Worm (Caenorhabditis elegans) whole organism, L4 larva: Measurements from ENCODE around the gene dhcr-24.

Experiments used
- D1046.2 ChIP-seq: fragments of 200-800 bp; sonication (Bioruptor generic); IDR thresholded peaks from 2 replicates; pipeline ENCODE4 v1.3.6; 2022; ENCODE audit warnings: missing genetic modification characterization, missing compliant biosample characterization
- F10B5.3 ChIP-seq: sonication (generic microtip); optimal IDR thresholded peaks from 2 replicates; lab custom pipeline; 2016; ENCODE audit warnings: mild to moderate bottlenecking, missing genetic modification characterization, missing compliant biosample characterization
- F49E8.2 ChIP-seq: sonication (generic microtip); optimal IDR thresholded peaks from 2 replicates; lab custom pipeline; 2016; ENCODE audit warnings: missing compliant biosample characterization, mild to moderate bottlenecking, missing genetic modification characterization, borderline replicate concordance
- T20F7.1 ChIP-seq: fragments of 200-800 bp; sonication (Bioruptor generic); optimal IDR thresholded peaks from 2 replicates; lab custom pipeline; 2018; ENCODE audit warnings: mild to moderate bottlenecking, missing genetic modification characterization, missing compliant biosample characterization
- Y5F2A.4 ChIP-seq: fragments of 200-800 bp; sonication (Bioruptor generic); optimal IDR thresholded peaks from 2 replicates; lab custom pipeline; 2018; ENCODE audit warnings: mild to moderate bottlenecking, missing genetic modification characterization, missing compliant biosample characterization
- Y75B8A.6 ChIP-seq: fragments of 200-800 bp; sonication (Bioruptor generic); IDR thresholded peaks from 2 replicates; pipeline ENCODE4 v1.3.6; 2022; ENCODE audit warnings: missing genetic modification reagents, missing genetic modification characterization, missing compliant biosample characterization
- aha-1 ChIP-seq: fragments of 150-350 bp; peaks from one replicate; lab custom pipeline; 2014; ENCODE audit warnings: missing biosample characterization, missing genetic modification characterization
- arid-1 ChIP-seq: fragments of 200-800 bp; sonication (Bioruptor generic); conservative IDR thresholded peaks from 2 replicates; pipeline ENCODE4 v1.3.6; 2022; ENCODE audit warnings: missing genetic modification reagents, missing genetic modification characterization, missing compliant biosample characterization
- ceh-28 ChIP-seq: fragments of 150-350 bp; optimal IDR thresholded peaks from 2 replicates; lab custom pipeline; 2014; ENCODE audit warnings: missing biosample characterization, missing genetic modification reagents, missing genetic modification characterization
- ceh-32 ChIP-seq: sonication (generic microtip); optimal IDR thresholded peaks from 2 replicates; lab custom pipeline; 2016; ENCODE audit warnings: mild to moderate bottlenecking, missing genetic modification characterization, missing compliant biosample characterization; ENCODE audit not compliant: poor library complexity
- ceh-44 ChIP-seq: fragments of 200-800 bp; sonication (Bioruptor generic); IDR thresholded peaks from 2 replicates; pipeline ENCODE4 v1.3.6; 2022; ENCODE audit warnings: missing genetic modification reagents, missing genetic modification characterization, missing compliant biosample characterization
- ceh-82 ChIP-seq: sonication (generic microtip); optimal IDR thresholded peaks from 2 replicates; lab custom pipeline; 2017; ENCODE audit warnings: missing biosample characterization, missing genetic modification characterization
- daf-12 ChIP-seq: fragments of 150-350 bp; optimal IDR thresholded peaks from 2 replicates; lab custom pipeline; 2014; ENCODE audit warnings: missing biosample characterization, missing genetic modification reagents, missing genetic modification characterization
- daf-16 ChIP-seq, 3 experiments: sonication (generic microtip); optimal IDR thresholded peaks; 2 replicates each; lab custom pipeline; 2016 to 2017; ENCODE audit warnings: missing genetic modification characterization in 3 of 3, missing genetic modification reagents in 3 of 3, mild to moderate bottlenecking in 2 of 3, missing compliant biosample characterization in 2 of 3, missing biosample characterization in 1 of 3, moderate library complexity in 1 of 3
- dmd-8 ChIP-seq: fragments of 200-800 bp; sonication (Bioruptor generic); IDR thresholded peaks from 2 replicates; pipeline ENCODE4 v1.3.6; 2022; ENCODE audit warnings: missing genetic modification characterization, missing compliant biosample characterization
- dpl-1 ChIP-seq: fragments of 150-350 bp; optimal IDR thresholded peaks from 2 replicates; lab custom pipeline; 2014; ENCODE audit warnings: missing biosample characterization, missing genetic modification reagents, missing genetic modification characterization
- duxl-1 ChIP-seq: sonication (generic microtip); optimal IDR thresholded peaks from 2 replicates; lab custom pipeline; 2016; ENCODE audit warnings: mild to moderate bottlenecking, missing genetic modification characterization, moderate library complexity, missing compliant biosample characterization; ENCODE audit not compliant: poor library complexity
- dve-1 ChIP-seq: sonication (generic microtip); optimal IDR thresholded peaks from 2 replicates; lab custom pipeline; 2017; ENCODE audit warnings: antibody characterized with exemption, mild to moderate bottlenecking, missing genetic modification characterization, missing compliant biosample characterization; ENCODE audit not compliant: insufficient read depth
- egl-27 ChIP-seq: sonication (generic microtip); optimal IDR thresholded peaks from 3 replicates; lab custom pipeline; 2017; ENCODE audit warnings: missing biosample characterization, missing genetic modification reagents, missing genetic modification characterization
- fkh-10 ChIP-seq: fragments of 150-350 bp; optimal IDR thresholded peaks from 2 replicates; lab custom pipeline; 2014; ENCODE audit warnings: missing biosample characterization, missing genetic modification reagents, missing genetic modification characterization
- fos-1 ChIP-seq: fragments of 150-350 bp; optimal IDR thresholded peaks from 2 replicates; lab custom pipeline; 2014; ENCODE audit warnings: missing biosample characterization, missing genetic modification characterization
- gei-8 ChIP-seq: fragments of 200-800 bp; sonication (Bioruptor generic); optimal IDR thresholded peaks from 2 replicates; lab custom pipeline; 2018; ENCODE audit warnings: mild to moderate bottlenecking, missing genetic modification characterization, missing compliant biosample characterization
- hlh-30 ChIP-seq: sonication (generic microtip); optimal IDR thresholded peaks from 2 replicates; lab custom pipeline; 2017; ENCODE audit warnings: antibody characterized with exemption, mild to moderate bottlenecking, missing genetic modification characterization, missing compliant biosample characterization; ENCODE audit not compliant: insufficient read depth
- hmg-1.1 ChIP-seq: fragments of 200-800 bp; sonication (Bioruptor generic); IDR thresholded peaks from 2 replicates; pipeline ENCODE4 v1.3.6; 2022; ENCODE audit warnings: missing genetic modification reagents, missing genetic modification characterization, missing compliant biosample characterization
- lin-15B ChIP-seq: fragments of 150-350 bp; sonication (generic microtip); optimal IDR thresholded peaks from 3 replicates; lab custom pipeline; 2014; ENCODE audit warnings: missing biosample characterization, missing genetic modification characterization
- lin-29 ChIP-seq: fragments of 200-800 bp; sonication (Bioruptor generic); IDR thresholded peaks from 2 replicates; pipeline ENCODE4 v1.3.6; 2022; ENCODE audit warnings: missing genetic modification reagents, missing genetic modification characterization, missing compliant biosample characterization
- lin-38 ChIP-seq: fragments of 200-800 bp; sonication (Bioruptor generic); IDR thresholded peaks from 2 replicates; pipeline ENCODE4 v1.3.6; 2022; ENCODE audit warnings: missing genetic modification reagents, missing genetic modification characterization, missing compliant biosample characterization
- lin-39 ChIP-seq: fragments of 150-350 bp; optimal IDR thresholded peaks from 2 replicates; lab custom pipeline; 2014; ENCODE audit warnings: missing biosample characterization, missing genetic modification reagents, missing genetic modification characterization
- lir-3 ChIP-seq: sonication (generic microtip); optimal IDR thresholded peaks from 2 replicates; lab custom pipeline; 2016; ENCODE audit warnings: mild to moderate bottlenecking, missing genetic modification characterization, missing compliant biosample characterization
- madf-5 ChIP-seq, 2 experiments: fragments of 200-800 bp; sonication (Bioruptor generic); IDR thresholded peaks; 2 replicates each; pipeline ENCODE4 v1.3.6; 2022; ENCODE audit warnings: missing compliant biosample characterization in 2 of 2, missing genetic modification characterization in 2 of 2
- mdt-29 ChIP-seq: fragments of 200-800 bp; sonication (Bioruptor generic); IDR thresholded peaks from 2 replicates; pipeline ENCODE4 v1.3.6; 2022; ENCODE audit warnings: missing genetic modification reagents, missing genetic modification characterization, missing compliant biosample characterization
- mep-1 ChIP-seq: fragments of 150-350 bp; sonication (generic microtip); optimal IDR thresholded peaks from 3 replicates; lab custom pipeline; 2014; ENCODE audit warnings: missing biosample characterization, missing genetic modification characterization
- mes-2 ChIP-seq: sonication (generic microtip); optimal IDR thresholded peaks from 2 replicates; lab custom pipeline; 2016; ENCODE audit warnings: missing genotype, mild to moderate bottlenecking, missing genetic modification characterization, missing compliant biosample characterization; ENCODE audit not compliant: poor library complexity, severe bottlenecking
- nhr-102 ChIP-seq: sonication (generic microtip); optimal IDR thresholded peaks from 2 replicates; lab custom pipeline; 2016; ENCODE audit warnings: mild to moderate bottlenecking, missing genetic modification characterization, moderate library complexity, missing compliant biosample characterization
- nhr-237 ChIP-seq: sonication (generic microtip); optimal IDR thresholded peaks from 2 replicates; lab custom pipeline; 2017; ENCODE audit warnings: missing biosample characterization, missing genetic modification characterization
- nhr-25 ChIP-seq: sonication (generic microtip); optimal IDR thresholded peaks from 2 replicates; lab custom pipeline; 2017; ENCODE audit warnings: missing genetic modification characterization, mild to moderate bottlenecking, missing compliant biosample characterization, antibody characterized with exemption, moderate library complexity, borderline replicate concordance; ENCODE audit not compliant: insufficient read depth
- nhr-76 ChIP-seq: fragments of 150-350 bp; optimal IDR thresholded peaks from 2 replicates; lab custom pipeline; 2014; ENCODE audit warnings: missing biosample characterization, missing genetic modification characterization
- nhr-77 ChIP-seq: fragments of 150-350 bp; optimal IDR thresholded peaks from 2 replicates; lab custom pipeline; 2014; ENCODE audit warnings: missing biosample characterization, missing genetic modification characterization
- pqm-1 ChIP-seq: sonication (generic microtip); optimal IDR thresholded peaks from 2 replicates; lab custom pipeline; 2017; ENCODE audit warnings: missing biosample characterization, missing genetic modification characterization
- rbr-2 ChIP-seq: sonication (generic microtip); optimal IDR thresholded peaks from 2 replicates; lab custom pipeline; 2016; ENCODE audit warnings: missing genotype, missing genetic modification characterization, missing compliant biosample characterization
- set-16 ChIP-seq: fragments of 200-800 bp; sonication (Bioruptor generic); IDR thresholded peaks from 2 replicates; pipeline ENCODE4 v1.3.6; 2022; ENCODE audit warnings: missing genetic modification reagents, missing genetic modification characterization, missing compliant biosample characterization
- skn-1 ChIP-seq: fragments of 150-350 bp; optimal IDR thresholded peaks from 2 replicates; lab custom pipeline; 2014; ENCODE audit warnings: missing biosample characterization, missing genetic modification characterization
- tag-97 ChIP-seq: fragments of 200-800 bp; sonication (Bioruptor generic); IDR thresholded peaks from 2 replicates; pipeline ENCODE4 v1.3.6; 2022; ENCODE audit warnings: missing genetic modification characterization, missing compliant biosample characterization
- unc-130 ChIP-seq: sonication (generic microtip); optimal IDR thresholded peaks from 2 replicates; lab custom pipeline; 2016; ENCODE audit warnings: missing genetic modification reagents, missing genetic modification characterization, missing compliant biosample characterization
- vab-7 ChIP-seq: fragments of 200-800 bp; sonication (Bioruptor generic); IDR thresholded peaks from 2 replicates; pipeline ENCODE4 v1.3.6; 2022; ENCODE audit warnings: missing genetic modification reagents, missing genetic modification characterization, missing compliant biosample characterization
- zag-1 ChIP-seq: fragments of 150-350 bp; optimal IDR thresholded peaks from 2 replicates; lab custom pipeline; 2014; ENCODE audit warnings: missing biosample characterization, missing genetic modification characterization
- zfp-3 ChIP-seq: fragments of 200-800 bp; sonication (Bioruptor generic); conservative IDR thresholded peaks from 2 replicates; pipeline ENCODE4 v1.3.6; 2022; ENCODE audit warnings: missing genetic modification reagents, missing genetic modification characterization, missing compliant biosample characterization
- ztf-7 ChIP-seq: fragments of 150-350 bp; optimal IDR thresholded peaks from 2 replicates; lab custom pipeline; 2014; ENCODE audit warnings: missing biosample characterization, missing genetic modification characterization

dhcr-24 gene

DNA sequence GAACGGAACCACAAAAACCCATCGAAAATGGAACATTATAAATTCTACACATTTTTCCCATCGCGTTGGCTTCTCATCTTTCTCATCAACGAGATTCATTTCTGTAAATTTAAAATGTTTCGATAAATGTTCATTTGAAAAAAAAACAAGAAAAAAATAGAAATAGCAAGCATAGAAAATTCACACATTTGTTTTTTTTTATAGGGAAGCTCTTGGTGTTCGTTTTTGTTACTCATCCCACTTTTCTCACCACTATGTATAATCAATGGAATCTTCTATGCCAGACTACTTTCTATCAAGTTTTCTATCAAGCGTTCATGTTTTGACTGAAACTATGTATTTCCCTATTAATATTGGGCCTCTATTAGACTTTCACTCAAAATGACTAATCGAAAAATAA, at the start of gene dhcr-24:
TSS of gene dhcr-24 (minus strand) at position 101 of the 400 bp plus-strand sequence.
- no peak for TF ChIP-seq ceh-28 (tag; lab: Kevin White, UChicago)
- no peak for TF ChIP-seq rbr-2 (tag; lab: Kevin White, UChicago)
- TF ChIP-seq lir-3 (tag; lab: Kevin White, UChicago) = no peak
- no peak for TF ChIP-seq zfp-3 (GFP tag; lab: Robert Waterston, UW)
- no peak for TF ChIP-seq F49E8.2
- no peak for TF ChIP-seq nhr-76 (tag; lab: Kevin White, UChicago)
- TF ChIP-seq D1046.2 (GFP tag; lab: Robert Waterston, UW) = no peak
- no peak for TF ChIP-seq lin-15B
- TF ChIP-seq egl-27 (tag; lab: Kevin White, UChicago) = no peak
- no peak for TF ChIP-seq lin-39 (tag; lab: Kevin White, UChicago)
- TF ChIP-seq daf-12 (tag; lab: Kevin White, UChicago) = no peak
- TF ChIP-seq F10B5.3 (tag; lab: Kevin White, UChicago) = no peak
- no peak for TF ChIP-seq mes-2 (tag; lab: Kevin White, UChicago)
- no peak for TF ChIP-seq lin-38 (GFP tag; lab: Robert Waterston, UW)
- no peak for TF ChIP-seq nhr-25 (tag; lab: Kevin White, UChicago)
- TF ChIP-seq zag-1 (tag; lab: Kevin White, UChicago) = no peak
- no peak for TF ChIP-seq ztf-7
- TF ChIP-seq madf-5 (GFP tag; IDR thresholded peaks at IDR 0.05; lab: Robert Waterston, UW) = no peak
- TF ChIP-seq fos-1 (tag; lab: Kevin White, UChicago) = no peak
- no peak for TF ChIP-seq nhr-237 (tag; lab: Kevin White, UChicago)

DNA sequence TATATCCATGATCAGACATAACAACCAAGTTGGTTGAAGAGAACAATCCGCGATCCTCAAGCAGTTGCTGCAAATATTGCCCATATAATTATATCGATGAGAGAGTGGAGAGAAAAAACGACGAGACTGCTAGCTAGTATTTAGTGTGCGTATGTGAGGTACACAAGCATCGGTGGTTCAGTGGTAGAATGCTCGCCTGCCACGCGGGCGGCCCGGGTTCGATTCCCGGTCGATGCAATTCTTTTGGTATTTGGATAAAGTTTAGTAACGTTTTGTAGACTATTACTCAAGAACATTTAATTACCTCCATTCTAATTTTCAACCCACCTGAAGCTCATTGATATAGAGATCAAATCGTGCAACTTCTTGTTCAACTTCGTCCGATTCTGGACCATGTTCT, 49.1 kb upstream of the dhcr-24 start:
- TF ChIP-seq hlh-30 (peak; percentile 71), nhr-102 (no peak), D1046.2 (GFP tag; lab: Robert Waterston, UW) (peak; percentile 74; the same call in 1 of the 2 replicates), tag-97 (no peak), unc-130 (GFP tag; lab: Kevin White, UChicago) (peak; percentile 67), mep-1 (tag; lab: Kevin White, UChicago) (peak; percentile 85), ztf-7 (peak; percentile 49), nhr-77 (tag; lab: Kevin White, UChicago) (peak; percentile 27), dmd-8 (GFP tag; lab: Robert Waterston, UW) (peak; percentile 96), mdt-29 (peak; percentile 64; the same call in 1 of the 2 replicates), daf-16 (GFP tag; optimal IDR thresholded peaks at IDR 0.05; lab: Kevin White, UChicago) (peak; percentile 73 to 84), daf-16 (tag; optimal IDR thresholded peaks at IDR 0.05; lab: Kevin White, UChicago) (no peak), lin-38 (GFP tag; lab: Robert Waterston, UW) (peak; percentile 82), dve-1 (tag; lab: Kevin White, UChicago) (no peak), hmg-1.1 (GFP tag; lab: Robert Waterston, UW) (peak; percentile 96), Y5F2A.4 (GFP tag; lab: Kevin White, UChicago) (peak; percentile 65), vab-7 (GFP tag; lab: Robert Waterston, UW) (peak; percentile 89), T20F7.1 (GFP tag; lab: Kevin White, UChicago) (peak; percentile 58), madf-5 (GFP tag; IDR thresholded peaks at IDR 0.05; lab: Robert Waterston, UW) (peak; percentile 73 to 89; a peak in 3 of 4 replicates), pqm-1 (tag; lab: Kevin White, UChicago) (no peak), fkh-10 (no peak), mes-2 (tag; lab: Kevin White, UChicago) (peak; percentile 88), aha-1 (tag; lab: Kevin White, UChicago) (peak; percentile 94), ceh-44 (GFP tag; lab: Robert Waterston, UW) (peak; percentile 76), skn-1 (tag; lab: Kevin White, UChicago) (no peak), Y75B8A.6 (GFP tag; lab: Robert Waterston, UW) (peak; percentile 87), duxl-1 (peak; percentile 77), gei-8 (peak; percentile 79), arid-1 (GFP tag; lab: Robert Waterston, UW) (peak; percentile 91), lin-29 (GFP tag; lab: Robert Waterston, UW) (peak; percentile 72), set-16 (GFP tag; lab: Robert Waterston, UW) (peak; percentile 32; the same call in 1 of the 2 replicates), ceh-32 (no peak), dpl-1 (GFP tag; lab: Kevin White, UChicago) (peak; percentile 25), ceh-82 (tag; lab: Kevin White, UChicago) (no peak), lin-39 (tag; lab: Kevin White, UChicago) (no peak)
